Worm (Caenorhabditis elegans) whole organism, L4 larva: Measurements from ENCODE around the gene K02B7.3.

Experiments used
- F49E8.2 ChIP-seq: sonication (generic microtip); optimal IDR thresholded peaks from 2 replicates; lab custom pipeline; 2016; ENCODE audit warnings: missing compliant biosample characterization, mild to moderate bottlenecking, missing genetic modification characterization, borderline replicate concordance
- Y48G9A.11 ChIP-seq: fragments of 200-800 bp; sonication (Bioruptor generic); IDR thresholded peaks from 2 replicates; pipeline ENCODE4 v1.3.6; 2022; ENCODE audit warnings: missing genetic modification reagents, missing genetic modification characterization, missing compliant biosample characterization
- daf-19 ChIP-seq: fragments of 200-800 bp; sonication (Bioruptor generic); conservative IDR thresholded peaks from 2 replicates; pipeline ENCODE4 v1.3.6; 2022; ENCODE audit warnings: missing genetic modification characterization, missing compliant biosample characterization
- egl-27 ChIP-seq: sonication (generic microtip); optimal IDR thresholded peaks from 3 replicates; lab custom pipeline; 2017; ENCODE audit warnings: missing biosample characterization, missing genetic modification reagents, missing genetic modification characterization
- jun-1 ChIP-seq: fragments of 150-350 bp; optimal IDR thresholded peaks from 2 replicates; lab custom pipeline; 2014; ENCODE audit warnings: missing biosample characterization, missing genetic modification reagents, missing genetic modification characterization
- lin-15B ChIP-seq: fragments of 150-350 bp; sonication (generic microtip); optimal IDR thresholded peaks from 3 replicates; lab custom pipeline; 2014; ENCODE audit warnings: missing biosample characterization, missing genetic modification characterization
- lin-39 ChIP-seq: fragments of 150-350 bp; optimal IDR thresholded peaks from 2 replicates; lab custom pipeline; 2014; ENCODE audit warnings: missing biosample characterization, missing genetic modification reagents, missing genetic modification characterization
- lsy-2 ChIP-seq, 2 experiments: fragments of 150-350 bp in 1 of 2; sonication (generic microtip) in 1 of 2; optimal IDR thresholded peaks; 2 replicates each; lab custom pipeline; 2014 to 2017; ENCODE audit warnings: missing biosample characterization in 2 of 2, missing genetic modification characterization in 2 of 2
- mdl-1 ChIP-seq, 2 experiments: fragments of 150-350 bp in 1 of 2; sonication (generic microtip) in 1 of 2; optimal IDR thresholded peaks; 2 replicates each; lab custom pipeline; 2014 to 2017; ENCODE audit warnings: missing biosample characterization in 2 of 2, missing genetic modification characterization in 2 of 2
- nhr-11 ChIP-seq: fragments of 150-350 bp; optimal IDR thresholded peaks from 2 replicates; lab custom pipeline; 2014; ENCODE audit warnings: missing biosample characterization, missing genetic modification characterization
- nhr-237 ChIP-seq: sonication (generic microtip); optimal IDR thresholded peaks from 2 replicates; lab custom pipeline; 2017; ENCODE audit warnings: missing biosample characterization, missing genetic modification characterization

DNA sequence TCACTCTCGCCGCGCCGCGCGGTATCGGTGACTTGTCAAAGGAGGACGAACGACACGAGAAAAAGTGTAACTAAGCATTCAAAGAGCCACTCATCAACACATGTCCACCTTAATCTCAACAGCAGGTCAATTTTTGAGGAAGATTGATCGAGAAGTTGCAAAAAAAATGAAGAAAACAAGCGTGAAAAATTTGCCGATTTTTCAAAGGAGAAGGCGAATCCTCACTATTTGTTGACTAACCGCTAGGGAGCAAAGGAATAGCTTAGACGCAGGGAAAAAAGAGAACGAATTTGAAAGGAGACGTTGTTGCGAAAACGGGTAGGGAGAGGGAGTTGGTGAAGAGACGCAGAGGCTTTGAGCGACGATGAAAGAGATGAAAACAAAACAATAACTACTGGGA is 49.8 kb downstream of the K02B7.3 start:
- TF ChIP-seq daf-19 (GFP tag; lab: Robert Waterston, UW): no peak
- TF ChIP-seq lin-15B (tag; lab: Kevin White, UChicago): no peak
- no peak for TF ChIP-seq lin-39 (tag; lab: Kevin White, UChicago)
- TF ChIP-seq mdl-1 (tag; optimal IDR thresholded peaks at IDR 0.05; lab: Kevin White, UChicago): peak in 1 of 2 experiments; percentile 54
- no peak for TF ChIP-seq nhr-237
- no peak for TF ChIP-seq jun-1 (tag; lab: Kevin White, UChicago)
- no peak for TF ChIP-seq F49E8.2 (tag; lab: Kevin White, UChicago)
- peak in 1 of 2 experiments; percentile 52 for TF ChIP-seq lsy-2 (tag; optimal IDR thresholded peaks at IDR 0.05; lab: Kevin White, UChicago)
- TF ChIP-seq egl-27: no peak
- no peak for TF ChIP-seq Y48G9A.11 (GFP tag; lab: Robert Waterston, UW)
- peak; percentile 59 for TF ChIP-seq nhr-11 (tag; lab: Kevin White, UChicago)
